Fruit fly (Drosophila melanogaster) whole organism, embryonic: Measurements from ENCODE around the gene Rnf146.

Source experiments
- CG10654 ChIP-seq: fragments of 200-800 bp; sonication (Bioruptor generic); optimal IDR thresholded peaks from 2 replicates; lab custom pipeline; 2016; ENCODE audit warnings: missing biosample characterization, missing genetic modification characterization
- CG12391 ChIP-seq: fragments of 200-800 bp; sonication (Bioruptor generic); optimal IDR thresholded peaks from 3 replicates; lab custom pipeline; 2018; ENCODE audit warnings: missing biosample characterization, mild to moderate bottlenecking, missing genetic modification characterization, moderate library complexity
- CG2199 ChIP-seq: fragments of 200-800 bp; sonication (Bioruptor generic); IDR thresholded peaks from 3 replicates; pipeline ENCODE4 v1.3.6; 2022; ENCODE audit warnings: missing biosample characterization, missing genetic modification characterization
- CG4282 ChIP-seq: fragments of 200-800 bp; sonication (Bioruptor generic); optimal IDR thresholded peaks from 2 replicates; lab custom pipeline; 2016; ENCODE audit warnings: missing biosample characterization, missing genetic modification characterization
- D19B ChIP-seq: fragments of 200-800 bp; sonication (Bioruptor generic); optimal IDR thresholded peaks from 2 replicates; lab custom pipeline; 2017; ENCODE audit warnings: missing biosample characterization, mild to moderate bottlenecking, missing genetic modification characterization
- Lhr ChIP-seq: fragments of 200-800 bp; sonication (Bioruptor generic); optimal IDR thresholded peaks from 3 replicates; lab custom pipeline; 2017; ENCODE audit warnings: mild to moderate bottlenecking, missing biosample characterization, missing genetic modification reagents, missing genetic modification characterization
- NC2α ChIP-seq: fragments of 200-800 bp; sonication (Bioruptor generic); optimal IDR thresholded peaks from 2 replicates; lab custom pipeline; 2016; ENCODE audit warnings: missing biosample characterization, missing genetic modification characterization
- Trl ChIP-seq, 3 experiments: fragments of >200 bp in 2 of 3; fragments of 200-800 bp in 1 of 3; sonication (Bioruptor generic) in 1 of 3; optimal IDR thresholded peaks; 2 replicates in 1 of 3; 3 replicates in 2 of 3; lab custom pipeline; 2016 to 2017; ENCODE audit warnings: missing biosample characterization in 1 of 3, missing genetic modification characterization in 1 of 3
- az2 ChIP-seq: fragments of 200-800 bp; sonication (Bioruptor generic); optimal IDR thresholded peaks from 3 replicates; lab custom pipeline; 2016; ENCODE audit warnings: missing biosample characterization, missing genetic modification characterization
- scrt ChIP-seq: fragments of 200-800 bp; sonication (Bioruptor generic); optimal IDR thresholded peaks from 2 replicates; lab custom pipeline; 2018; ENCODE audit warnings: missing biosample characterization, mild to moderate bottlenecking, missing genetic modification characterization, moderate library complexity
- sima ChIP-seq: fragments of 200-800 bp; sonication (Bioruptor generic); optimal IDR thresholded peaks from 2 replicates; lab custom pipeline; 2016; ENCODE audit warnings: missing biosample characterization, missing genetic modification characterization
- wdn ChIP-seq: fragments of 200-800 bp; sonication (Bioruptor generic); IDR thresholded peaks from 2 replicates; pipeline ENCODE4 v1.3.6; 2022; ENCODE audit warnings: missing biosample characterization, missing genetic modification characterization

DNA sequence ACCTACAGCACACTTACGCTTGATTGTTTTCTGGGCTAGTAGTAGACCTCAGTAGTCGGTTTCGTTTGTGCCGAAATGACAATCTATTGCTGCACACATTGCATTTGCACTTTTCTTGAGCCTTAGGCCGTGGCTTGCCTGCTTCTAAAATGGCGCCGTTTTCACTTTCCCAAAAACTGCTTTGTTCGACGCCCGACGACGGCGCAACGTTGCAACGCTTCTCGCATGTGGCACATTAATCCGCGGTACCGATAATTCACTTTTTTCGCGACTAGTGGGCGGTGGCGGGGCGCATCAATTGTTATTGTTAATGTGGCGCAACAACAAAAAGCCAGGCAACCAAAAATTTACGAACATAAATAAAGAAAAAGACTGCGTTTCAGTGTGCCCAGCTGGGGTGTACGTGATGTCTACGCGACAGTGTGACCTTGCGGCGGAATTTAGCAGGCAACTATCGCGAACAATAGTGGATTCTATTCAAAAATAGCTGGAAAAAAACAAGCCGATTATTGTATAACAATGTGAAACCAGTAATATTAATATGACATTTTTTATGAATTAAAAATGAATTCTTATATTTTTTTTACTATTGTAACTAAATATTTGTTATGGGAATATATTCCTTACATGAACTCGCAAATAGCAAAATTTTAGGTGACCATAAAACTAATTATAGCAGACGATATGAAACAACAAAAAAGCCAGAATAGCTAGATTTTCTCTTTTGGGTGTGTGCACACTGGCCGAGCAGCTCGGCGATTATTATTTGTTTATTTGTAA, 44.1 kb downstream of the Rnf146 start, which contains the start of the genes ash1 and Taf6:
- TF ChIP-seq scrt (GFP tag; lab: Kevin White, UChicago) (no peak), Trl (optimal IDR thresholded peaks at IDR 0.05; lab: Kevin White, UChicago) (no peak), Trl (GFP tag; optimal IDR thresholded peaks at IDR 0.05; lab: Kevin White, UChicago) (no peak), az2 (GFP tag; lab: Kevin White, UChicago) (no peak), CG12391 (peak; percentile 56), CG10654 (no peak), D19B (no peak), Lhr (GFP tag; lab: Kevin White, UChicago) (peak; percentile 33), CG4282 (GFP tag; lab: Kevin White, UChicago) (no peak), sima (GFP tag; lab: Kevin White, UChicago) (no peak), NC2α (GFP tag; lab: Kevin White, UChicago) (no peak), CG2199 (GFP tag; lab: Robert Waterston, UW) (no peak), wdn (GFP tag; lab: Robert Waterston, UW) (no peak)
